Worm (Caenorhabditis elegans) whole organism, L3 larva: ENCODE results near the gene F59A7.5.

Experiments
- R02D3.7 ChIP-seq: fragments of 150-350 bp; optimal IDR thresholded peaks from 2 replicates; lab custom pipeline; 2014; ENCODE audit warnings: missing biosample characterization, missing genetic modification characterization
- ama-1 ChIP-seq: fragments of 150-350 bp; optimal IDR thresholded peaks from 2 replicates; lab custom pipeline; 2018
- ceh-28 ChIP-seq: fragments of 150-350 bp; optimal IDR thresholded peaks from 2 replicates; lab custom pipeline; 2014; ENCODE audit warnings: missing biosample characterization, missing genetic modification reagents, missing genetic modification characterization
- ceh-82 ChIP-seq: fragments of 150-350 bp; optimal IDR thresholded peaks from 2 replicates; lab custom pipeline; 2014; ENCODE audit warnings: missing biosample characterization, missing genetic modification characterization
- ceh-9 ChIP-seq: sonication (generic microtip); optimal IDR thresholded peaks from 2 replicates; lab custom pipeline; 2018; ENCODE audit warnings: missing biosample characterization, missing genetic modification characterization
- daf-12 ChIP-seq: fragments of 150-350 bp; optimal IDR thresholded peaks from 2 replicates; lab custom pipeline; 2014; ENCODE audit warnings: missing biosample characterization, missing genetic modification reagents, missing genetic modification characterization
- egl-27 ChIP-seq: sonication (generic microtip); optimal IDR thresholded peaks from 4 replicates; lab custom pipeline; 2017; ENCODE audit warnings: missing biosample characterization, missing genetic modification reagents, missing genetic modification characterization
- elt-2 ChIP-seq: sonication (generic microtip); optimal IDR thresholded peaks from 2 replicates; lab custom pipeline; 2016; ENCODE audit warnings: missing genetic modification reagents, mild to moderate bottlenecking, missing genetic modification characterization, missing compliant biosample characterization
- elt-3 ChIP-seq, 3 experiments: fragments of 150-350 bp in 1 of 3; sonication (generic microtip) in 2 of 3; optimal IDR thresholded peaks; 2 replicates in 2 of 3; 4 replicates in 1 of 3; lab custom pipeline; 2014 to 2017; ENCODE audit warnings: missing biosample characterization in 3 of 3, missing genetic modification characterization in 3 of 3
- eor-1 ChIP-seq, 2 experiments: fragments of 150-350 bp; optimal IDR thresholded peaks; 2 replicates each; lab custom pipeline; 2014 to 2018; ENCODE audit warnings: missing biosample characterization in 2 of 2, missing genetic modification characterization in 2 of 2
- fkh-2 ChIP-seq: fragments of 150-350 bp; optimal IDR thresholded peaks from 2 replicates; lab custom pipeline; 2014; ENCODE audit warnings: missing biosample characterization, missing genetic modification reagents, missing genetic modification characterization
- fos-1 ChIP-seq: fragments of 150-350 bp; optimal IDR thresholded peaks from 2 replicates; lab custom pipeline; 2014; ENCODE audit warnings: missing biosample characterization, missing genetic modification characterization
- lin-15B ChIP-seq: fragments of 150-350 bp; optimal IDR thresholded peaks from 2 replicates; lab custom pipeline; 2014; ENCODE audit warnings: missing biosample characterization, missing genetic modification characterization
- lsy-12 ChIP-seq: sonication (generic microtip); optimal IDR thresholded peaks from 2 replicates; lab custom pipeline; 2016; ENCODE audit warnings: mild to moderate bottlenecking, missing genetic modification characterization, missing compliant biosample characterization
- mdl-1 ChIP-seq: fragments of 150-350 bp; optimal IDR thresholded peaks from 2 replicates; lab custom pipeline; 2014; ENCODE audit warnings: missing biosample characterization, missing genetic modification characterization
- mml-1 ChIP-seq: fragments of 150-350 bp; sonication (generic microtip); optimal IDR thresholded peaks from 3 replicates; lab custom pipeline; 2014; ENCODE audit warnings: missing biosample characterization, missing genetic modification characterization
- nfya-1 ChIP-seq: sonication (generic microtip); optimal IDR thresholded peaks from 2 replicates; lab custom pipeline; 2017; ENCODE audit warnings: missing genetic modification characterization, mild to moderate bottlenecking, missing compliant biosample characterization, antibody characterized with exemption, moderate library complexity; ENCODE audit not compliant: insufficient read depth
- nhr-12 ChIP-seq: fragments of 150-350 bp; optimal IDR thresholded peaks from 2 replicates; lab custom pipeline; 2014; ENCODE audit warnings: missing biosample characterization, missing genetic modification characterization
- nhr-28 ChIP-seq: fragments of 150-350 bp; optimal IDR thresholded peaks from 2 replicates; lab custom pipeline; 2014; ENCODE audit warnings: missing biosample characterization, missing genetic modification characterization
- nhr-76 ChIP-seq: fragments of 150-350 bp; sonication (generic microtip); optimal IDR thresholded peaks from 5 replicates; lab custom pipeline; 2014; ENCODE audit warnings: missing biosample characterization, missing genetic modification characterization
- nhr-77 ChIP-seq: fragments of 150-350 bp; optimal IDR thresholded peaks from 2 replicates; lab custom pipeline; 2014; ENCODE audit warnings: missing biosample characterization, missing genetic modification characterization
- pha-4 ChIP-seq: fragments of 150-350 bp; optimal IDR thresholded peaks from 2 replicates; lab custom pipeline; 2014; ENCODE audit warnings: missing biosample characterization, missing genetic modification reagents, missing genetic modification characterization
- pqm-1 ChIP-seq: fragments of 150-350 bp; optimal IDR thresholded peaks from 2 replicates; lab custom pipeline; 2017; ENCODE audit warnings: missing biosample characterization, missing genetic modification characterization, inconsistent platforms
- snpc-4 ChIP-seq: fragments of 150-350 bp; optimal IDR thresholded peaks from 2 replicates; lab custom pipeline; 2014; ENCODE audit warnings: missing biosample characterization, missing genetic modification characterization
- tbx-2 ChIP-seq: sonication (generic microtip); optimal IDR thresholded peaks from 2 replicates; lab custom pipeline; 2016; ENCODE audit warnings: mild to moderate bottlenecking, missing genetic modification characterization, missing compliant biosample characterization
- unc-39 ChIP-seq: sonication (generic microtip); optimal IDR thresholded peaks from 4 replicates; lab custom pipeline; 2017; ENCODE audit warnings: missing biosample characterization, missing genetic modification characterization
- zag-1 ChIP-seq: fragments of 150-350 bp; optimal IDR thresholded peaks from 2 replicates; lab custom pipeline; 2014; ENCODE audit warnings: missing biosample characterization, missing genetic modification characterization
- ztf-11 ChIP-seq: fragments of 150-350 bp; optimal IDR thresholded peaks from 2 replicates; lab custom pipeline; 2014; ENCODE audit warnings: missing biosample characterization, missing genetic modification characterization

F59A7.5 gene

DNA sequence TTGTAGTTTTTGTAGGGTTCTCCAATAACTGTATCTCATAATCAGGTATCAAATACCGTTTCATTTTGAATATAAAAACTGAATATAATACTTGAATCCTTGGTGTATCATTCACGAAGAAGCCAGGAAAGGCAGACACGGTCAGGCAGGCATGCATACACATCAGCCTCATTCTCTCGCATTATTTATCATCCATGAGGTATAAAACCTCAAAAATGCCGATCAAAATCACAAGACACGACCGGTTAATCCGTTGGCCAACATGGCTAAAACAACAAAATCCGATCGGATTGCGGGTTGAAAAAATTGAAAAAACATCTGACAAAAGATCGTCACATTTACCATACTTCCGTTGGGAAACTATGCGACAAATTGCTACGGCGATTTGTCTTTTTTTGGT is at the start of gene F59A7.5:
TSS of gene F59A7.5 (plus strand) at position 301 of the 400 bp plus-strand sequence.
- TF ChIP-seq ceh-82 (tag; lab: Kevin White, UChicago) (no peak), daf-12 (tag; lab: Kevin White, UChicago) (no peak), fkh-2 (no peak), ama-1 (lab: Kevin White, UChicago) (no peak), pha-4 (tag; lab: Kevin White, UChicago) (no peak), tbx-2 (tag; lab: Kevin White, UChicago) (no peak)

DNA sequence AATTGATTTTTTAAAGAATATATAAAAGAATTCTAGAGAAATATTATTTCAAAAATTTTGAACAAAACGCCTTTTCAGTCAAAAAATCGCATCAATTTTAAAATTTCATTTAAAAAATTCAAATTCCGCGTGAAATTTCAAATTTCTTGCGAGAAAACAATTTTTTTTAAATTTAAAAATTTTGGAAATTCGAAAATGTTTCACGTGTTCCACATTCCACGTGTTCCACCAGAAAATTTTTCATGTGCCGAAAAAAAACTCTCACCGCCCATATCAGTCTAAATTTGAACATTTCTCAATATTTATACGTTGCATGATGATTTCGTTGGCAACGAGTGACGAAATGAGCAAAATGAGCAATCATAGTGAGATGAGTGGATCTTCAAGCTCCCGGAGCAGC is 47.4 kb upstream of the F59A7.5 start, which contains the start of gene fbxa-201:
TSS of gene fbxa-201 (plus strand) at position 301 of the 400 bp plus-strand sequence.
- TF ChIP-seq R02D3.7 (tag; lab: Kevin White, UChicago) (no peak), nhr-77 (tag; lab: Kevin White, UChicago) (no peak), lsy-12 (tag; lab: Kevin White, UChicago) (no peak), snpc-4 (no peak), lin-15B (no peak), nhr-28 (tag; lab: Kevin White, UChicago) (no peak), elt-3 (tag; optimal IDR thresholded peaks at IDR 0.05; lab: Kevin White, UChicago) (no peak), pqm-1 (tag; lab: Kevin White, UChicago) (no peak), nhr-12 (no peak), unc-39 (no peak), pha-4 (tag; lab: Kevin White, UChicago) (no peak), nfya-1 (tag; lab: Kevin White, UChicago) (no peak), ceh-28 (tag; lab: Kevin White, UChicago) (no peak), eor-1 (tag; optimal IDR thresholded peaks at IDR 0.05; lab: Kevin White, UChicago) (no peak), ceh-9 (no peak), nhr-76 (tag; lab: Kevin White, UChicago) (no peak), ama-1 (lab: Kevin White, UChicago) (no peak), fkh-2 (no peak), fos-1 (tag; lab: Kevin White, UChicago) (no peak)

DNA sequence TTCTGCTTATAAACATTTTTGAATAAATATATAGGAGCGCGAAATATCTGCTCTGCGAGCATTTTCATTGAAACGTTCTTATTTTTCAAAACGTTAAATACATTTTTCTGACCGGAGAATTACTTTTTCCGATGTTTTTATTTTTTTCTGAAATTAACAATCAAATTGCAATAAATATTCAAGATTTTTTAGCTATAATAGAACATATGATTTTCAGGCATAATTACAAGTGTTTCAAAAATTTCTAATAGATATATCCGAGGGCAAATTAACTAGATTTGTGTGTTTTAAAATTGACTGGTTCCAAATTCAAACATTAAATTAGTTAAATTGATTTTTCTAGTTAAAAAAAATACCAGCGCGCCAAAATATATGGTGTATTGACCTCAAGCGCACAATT is 43.5 kb upstream of the F59A7.5 start, which contains the start of gene T08B1.4:
TSS of gene T08B1.4 (plus strand) at position 301 of the 400 bp plus-strand sequence.
- TF ChIP-seq mml-1 = no peak
- TF ChIP-seq pqm-1 (tag; lab: Kevin White, UChicago) = no peak
- no peak for TF ChIP-seq eor-1 (tag; optimal IDR thresholded peaks at IDR 0.05; lab: Kevin White, UChicago)

DNA sequence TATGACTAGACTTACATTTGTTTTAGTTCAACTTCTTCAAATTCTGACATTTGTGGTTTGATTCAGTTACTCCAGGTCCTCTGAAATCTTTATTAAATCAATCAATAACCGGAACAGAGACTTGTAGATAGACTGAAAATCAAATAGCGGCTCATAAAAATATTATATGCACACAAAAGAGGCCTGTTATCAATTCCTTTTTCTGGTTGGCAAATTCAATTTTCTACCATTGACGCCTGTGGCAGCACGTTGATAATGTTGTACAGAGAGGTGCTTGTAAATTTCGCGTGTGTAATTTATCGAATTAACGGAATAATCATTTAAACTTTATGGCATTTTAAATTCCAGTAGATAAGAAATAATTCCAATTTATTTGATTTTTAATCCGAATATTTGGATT is 35.5 kb upstream of the F59A7.5 start, which contains the start of gene T08B1.1:
TSS of gene T08B1.1 (minus strand) at position 92 of the 400 bp plus-strand sequence.
- no peak for TF ChIP-seq snpc-4
- no peak for TF ChIP-seq unc-39
- TF ChIP-seq nhr-76 (tag; lab: Kevin White, UChicago) = no peak
- no peak for TF ChIP-seq mdl-1 (tag; lab: Kevin White, UChicago)
- no peak for TF ChIP-seq zag-1 (tag; lab: Kevin White, UChicago)
- no peak for TF ChIP-seq mml-1
- TF ChIP-seq pqm-1 (tag; lab: Kevin White, UChicago) = peak; percentile 74
- TF ChIP-seq daf-12 (tag; lab: Kevin White, UChicago) = no peak
- TF ChIP-seq egl-27 (tag; lab: Kevin White, UChicago) = no peak
- no peak for TF ChIP-seq ceh-82 (tag; lab: Kevin White, UChicago)
- TF ChIP-seq ztf-11 (tag; lab: Kevin White, UChicago) = no peak
- no peak for TF ChIP-seq nfya-1 (tag; lab: Kevin White, UChicago)
- peak; percentile 88 for TF ChIP-seq elt-2
- TF ChIP-seq, all 47 proteins: peak for 2

DNA sequence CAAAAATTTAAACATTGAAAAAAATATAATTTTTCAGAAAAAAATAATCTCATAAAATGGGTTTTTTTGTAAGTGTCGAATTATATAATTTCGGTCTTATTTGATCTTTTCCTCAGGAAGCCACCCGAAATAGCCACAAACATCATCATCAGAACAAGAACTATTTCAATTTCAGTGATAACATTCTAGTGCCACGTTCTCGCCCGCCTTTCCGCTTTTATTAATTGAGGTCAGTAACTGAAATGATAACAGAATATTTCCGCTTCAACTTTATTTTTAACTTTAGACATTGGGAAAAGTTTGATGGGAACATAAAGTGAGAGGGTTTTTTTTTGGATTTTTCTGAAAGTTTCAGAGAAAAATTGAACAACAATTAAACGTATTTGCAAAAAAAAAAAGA is 33.3 kb upstream of the F59A7.5 start:
- TF ChIP-seq egl-27 (tag; lab: Kevin White, UChicago) = no peak
- TF ChIP-seq pqm-1 (tag; lab: Kevin White, UChicago) = peak; percentile 28
- TF ChIP-seq nhr-28 (tag; lab: Kevin White, UChicago) = no peak
- TF ChIP-seq elt-2 = peak; percentile 69

DNA sequence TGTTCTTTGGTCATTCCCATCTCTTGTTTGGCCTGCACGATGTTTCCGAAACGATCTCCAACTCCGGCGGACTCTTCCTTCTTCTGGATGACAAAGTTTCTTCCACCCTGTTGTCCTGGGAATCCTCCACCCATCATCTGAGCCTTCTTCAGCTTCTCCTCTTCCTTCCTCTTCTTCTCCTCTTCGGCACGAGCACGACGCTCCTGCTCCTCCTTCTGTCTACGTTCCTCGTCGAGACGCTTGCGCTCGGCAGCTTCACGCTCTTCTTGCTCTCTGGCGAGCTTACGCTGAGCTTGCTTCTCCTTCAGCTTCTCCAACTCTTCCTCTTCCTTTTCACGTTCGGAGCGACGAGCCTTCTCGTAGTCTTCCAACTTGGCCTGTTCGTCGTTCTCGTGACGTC is 31.1 kb upstream of the F59A7.5 start:
- no peak for TF ChIP-seq nhr-76 (tag; lab: Kevin White, UChicago)
- no peak for TF ChIP-seq lin-15B
- TF ChIP-seq zag-1 (tag; lab: Kevin White, UChicago) = no peak
- TF ChIP-seq ceh-82 (tag; lab: Kevin White, UChicago) = no peak
- no peak for TF ChIP-seq nfya-1 (tag; lab: Kevin White, UChicago)
- no peak for TF ChIP-seq lsy-12 (tag; lab: Kevin White, UChicago)
